Worm (Caenorhabditis elegans) whole organism, L1 larva: ENCODE measurements around the gene srz-79.

Experiments
- C04F5.9 ChIP-seq: sonication (generic microtip); optimal IDR thresholded peaks from 2 replicates; lab custom pipeline; 2016; ENCODE audit warnings: missing genetic modification characterization, missing compliant biosample characterization
- ama-1 ChIP-seq: fragments of 150-350 bp; optimal IDR thresholded peaks from 2 replicates; lab custom pipeline; 2014
- ceh-88 ChIP-seq: fragments of 200-800 bp; sonication (Bioruptor generic); IDR thresholded peaks from 2 replicates; pipeline ENCODE4 v1.3.6; 2022; ENCODE audit warnings: missing genetic modification characterization, missing compliant biosample characterization
- egl-27 ChIP-seq, 2 experiments: fragments of 150-350 bp in 1 of 2; sonication (generic microtip); optimal IDR thresholded peaks; 3 replicates each; lab custom pipeline; 2017 to 2018; ENCODE audit warnings: missing biosample characterization in 2 of 2, missing genetic modification characterization in 2 of 2, missing genetic modification reagents in 2 of 2
- elt-2 ChIP-seq: sonication (generic microtip); optimal IDR thresholded peaks from 2 replicates; lab custom pipeline; 2016; ENCODE audit warnings: missing genetic modification characterization, mild to moderate bottlenecking, inconsistent platforms, missing compliant biosample characterization, missing genetic modification reagents
- elt-3 ChIP-seq, 6 experiments: fragments of 150-350 bp in 1 of 6; sonication (generic microtip); optimal IDR thresholded peaks; 2 replicates each; lab custom pipeline; 2017 to 2018; ENCODE audit warnings: missing biosample characterization in 6 of 6, missing genetic modification characterization in 6 of 6, inconsistent platforms in 1 of 6
- fkh-8 ChIP-seq: sonication (generic microtip); optimal IDR thresholded peaks from 2 replicates; lab custom pipeline; 2016; ENCODE audit warnings: mild to moderate bottlenecking, missing genetic modification characterization, missing compliant biosample characterization
- hlh-4 ChIP-seq: sonication (generic microtip); optimal IDR thresholded peaks from 2 replicates; lab custom pipeline; 2016; ENCODE audit warnings: mild to moderate bottlenecking, missing genetic modification characterization, missing compliant biosample characterization
- jun-1 ChIP-seq: fragments of 150-350 bp; optimal IDR thresholded peaks from 2 replicates; lab custom pipeline; 2014; ENCODE audit warnings: missing biosample characterization, missing genetic modification reagents, missing genetic modification characterization
- lin-15B ChIP-seq: fragments of 150-350 bp; sonication (generic microtip); optimal IDR thresholded peaks from 3 replicates; lab custom pipeline; 2014; ENCODE audit warnings: missing biosample characterization, missing genetic modification characterization
- lsy-2 ChIP-seq, 2 experiments: fragments of 150-350 bp; optimal IDR thresholded peaks; 2 replicates each; lab custom pipeline; 2014; ENCODE audit warnings: missing biosample characterization in 2 of 2, missing genetic modification characterization in 2 of 2
- nhr-19 ChIP-seq: fragments of 200-800 bp; sonication (Bioruptor generic); conservative IDR thresholded peaks from 2 replicates; pipeline ENCODE4 v1.3.6; 2022; ENCODE audit warnings: missing genetic modification characterization, missing compliant biosample characterization
- nhr-84 ChIP-seq: sonication (generic microtip); optimal IDR thresholded peaks from 2 replicates; lab custom pipeline; 2017; ENCODE audit warnings: missing biosample characterization, missing genetic modification characterization
- nhr-85 ChIP-seq: sonication (generic microtip); peaks from one replicate; lab custom pipeline; 2016; ENCODE audit warnings: missing genetic modification characterization, inconsistent platforms, missing compliant biosample characterization
- rnt-1 ChIP-seq: sonication (generic microtip); optimal IDR thresholded peaks from 2 replicates; lab custom pipeline; 2016; ENCODE audit warnings: mild to moderate bottlenecking, missing genetic modification characterization, moderate library complexity, missing compliant biosample characterization
- sptf-1 ChIP-seq: fragments of 150-350 bp; optimal IDR thresholded peaks from 2 replicates; lab custom pipeline; 2014; ENCODE audit warnings: missing biosample characterization, missing genetic modification characterization
- unc-62 ChIP-seq: fragments of 150-350 bp; optimal IDR thresholded peaks from 2 replicates; lab custom pipeline; 2014; ENCODE audit warnings: missing biosample characterization, missing genetic modification reagents, missing genetic modification characterization
- xbp-1 ChIP-seq: sonication (generic microtip); optimal IDR thresholded peaks from 2 replicates; lab custom pipeline; 2016; ENCODE audit warnings: missing genetic modification characterization, missing compliant biosample characterization

Gene srz-79

ce11 chrIV:3539872-3540271 is 46.5 kb downstream of the srz-79 start, which contains the start of gene B0212.3:
TSS of gene B0212.3 (plus strand) at chrIV:3540172.
- TF ChIP-seq lsy-2 (tag; optimal IDR thresholded peaks at IDR 0.05; lab: Kevin White, UChicago) (no peak), nhr-84 (no peak), nhr-19 (no peak), egl-27 (tag; optimal IDR thresholded peaks at IDR 0.05; lab: Kevin White, UChicago) (no peak), ceh-88 (GFP tag; lab: Robert Waterston, UW) (no peak), nhr-85 (tag; lab: Kevin White, UChicago) (no peak), xbp-1 (tag; lab: Kevin White, UChicago) (no peak), hlh-4 (no peak), elt-2 (tag; lab: Kevin White, UChicago) (no peak), lin-15B (no peak), jun-1 (no peak), ama-1 (lab: Kevin White, UChicago) (no peak), unc-62 (GFP tag; lab: Kevin White, UChicago) (no peak), elt-3 (tag; optimal IDR thresholded peaks at IDR 0.05; lab: Kevin White, UChicago) (no peak), sptf-1 (tag; lab: Kevin White, UChicago) (no peak), C04F5.9 (tag; lab: Kevin White, UChicago) (no peak), fkh-8 (tag; lab: Kevin White, UChicago) (no peak), rnt-1 (no peak)
